Worm (Caenorhabditis elegans) whole organism, young adult: ENCODE measurements around the gene Y7A5A.13.

Source experiments
- B0019.2 ChIP-seq: fragments of 200-800 bp; sonication (Bioruptor generic); conservative IDR thresholded peaks from 2 replicates; pipeline ENCODE4 v1.3.6; 2022; ENCODE audit warnings: missing genetic modification reagents, missing genetic modification characterization, missing compliant biosample characterization
- B0035.1 ChIP-seq: sonication (generic microtip); optimal IDR thresholded peaks from 2 replicates; lab custom pipeline; 2016; ENCODE audit warnings: missing genetic modification characterization, mild to moderate bottlenecking, missing compliant biosample characterization, missing genotype, missing genetic modification reagents
- C17E4.6 ChIP-seq: fragments of 200-800 bp; sonication (Bioruptor generic); IDR thresholded peaks from 2 replicates; pipeline ENCODE4 v1.3.6; 2022; ENCODE audit warnings: missing genetic modification reagents, missing genetic modification characterization, missing compliant biosample characterization
- D2030.7 ChIP-seq: fragments of 200-800 bp; sonication (Bioruptor generic); IDR thresholded peaks from 2 replicates; pipeline ENCODE4 v1.3.6; 2022; ENCODE audit warnings: missing genetic modification reagents, missing genetic modification characterization, missing compliant biosample characterization
- F33H1.4 ChIP-seq: fragments of 200-800 bp; sonication (Bioruptor generic); IDR thresholded peaks from 2 replicates; pipeline ENCODE4 v1.3.6; 2022; ENCODE audit warnings: missing genetic modification reagents, missing genetic modification characterization, missing compliant biosample characterization
- F37B4.10 ChIP-seq: fragments of 200-800 bp; sonication (Bioruptor generic); IDR thresholded peaks from 2 replicates; pipeline ENCODE4 v1.3.6; 2022; ENCODE audit warnings: missing genetic modification characterization, missing compliant biosample characterization
- F49E8.2 ChIP-seq: sonication (generic microtip); optimal IDR thresholded peaks from 3 replicates; lab custom pipeline; 2017; ENCODE audit warnings: missing genetic modification characterization, mild to moderate bottlenecking, missing compliant biosample characterization, antibody characterized with exemption, moderate library complexity; ENCODE audit not compliant: insufficient read depth
- F52B5.7 ChIP-seq: sonication (generic microtip); optimal IDR thresholded peaks from 2 replicates; lab custom pipeline; 2016; ENCODE audit warnings: mild to moderate bottlenecking, missing genetic modification characterization, missing compliant biosample characterization
- F55B11.4 ChIP-seq: sonication (generic microtip); optimal IDR thresholded peaks from 2 replicates; lab custom pipeline; 2016; ENCODE audit warnings: missing compliant biosample characterization, missing genetic modification characterization, borderline replicate concordance; ENCODE audit not compliant: insufficient read depth
- F57A8.1 ChIP-seq: fragments of 200-800 bp; sonication (Bioruptor generic); optimal IDR thresholded peaks from 2 replicates; lab custom pipeline; 2018; ENCODE audit warnings: mild to moderate bottlenecking, missing genetic modification characterization, moderate library complexity, missing compliant biosample characterization
- F57C9.4 ChIP-seq: sonication (generic microtip); optimal IDR thresholded peaks from 2 replicates; lab custom pipeline; 2017; ENCODE audit warnings: mild to moderate bottlenecking, missing genetic modification characterization, missing compliant biosample characterization
- Y53F4B.3 ChIP-seq: fragments of 200-800 bp; sonication (Bioruptor generic); IDR thresholded peaks from 2 replicates; pipeline ENCODE4 v1.3.6; 2022; ENCODE audit warnings: missing genetic modification reagents, missing genetic modification characterization, missing compliant biosample characterization
- Y53G8AR.9 ChIP-seq: fragments of 200-800 bp; sonication (Bioruptor generic); conservative IDR thresholded peaks from 2 replicates; pipeline ENCODE4 v1.3.6; 2022; ENCODE audit warnings: missing genetic modification reagents, missing genetic modification characterization, missing compliant biosample characterization
- Y67H2A.10 ChIP-seq: fragments of 200-800 bp; sonication (Bioruptor generic); conservative IDR thresholded peaks from 2 replicates; pipeline ENCODE4 v1.3.6; 2022; ENCODE audit warnings: missing genetic modification reagents, missing genetic modification characterization, missing compliant biosample characterization
- Y79H2A.3 ChIP-seq: fragments of 200-800 bp; sonication (Bioruptor generic); conservative IDR thresholded peaks from 2 replicates; pipeline ENCODE4 v1.3.6; 2022; ENCODE audit warnings: missing genetic modification reagents, missing genetic modification characterization, missing compliant biosample characterization
- aptf-2 ChIP-seq: fragments of 200-800 bp; sonication (Bioruptor generic); conservative IDR thresholded peaks from 2 replicates; pipeline ENCODE4 v1.3.6; 2022; ENCODE audit warnings: missing genetic modification reagents, missing genetic modification characterization, missing compliant biosample characterization
- attf-3 ChIP-seq: fragments of 200-800 bp; sonication (Bioruptor generic); conservative IDR thresholded peaks from 2 replicates; pipeline ENCODE4 v1.3.6; 2022; ENCODE audit warnings: missing genetic modification reagents, missing genetic modification characterization, missing compliant biosample characterization
- bed-1 ChIP-seq: fragments of 200-800 bp; sonication (Bioruptor generic); IDR thresholded peaks from 2 replicates; pipeline ENCODE4 v1.3.6; 2022; ENCODE audit warnings: missing genetic modification reagents, missing genetic modification characterization, missing compliant biosample characterization
- ccch-3 ChIP-seq: fragments of 200-800 bp; sonication (Bioruptor generic); optimal IDR thresholded peaks from 2 replicates; lab custom pipeline; 2018; ENCODE audit warnings: mild to moderate bottlenecking, missing genetic modification characterization, missing compliant biosample characterization
- cebp-2 ChIP-seq: fragments of 200-800 bp; sonication (Bioruptor generic); IDR thresholded peaks from 2 replicates; pipeline ENCODE4 v1.3.6; 2022; ENCODE audit warnings: missing genetic modification characterization, missing compliant biosample characterization
- ceh-100 ChIP-seq: fragments of 200-800 bp; sonication (Bioruptor generic); IDR thresholded peaks from 2 replicates; pipeline ENCODE4 v1.3.6; 2022; ENCODE audit warnings: missing genetic modification reagents, missing genetic modification characterization, missing compliant biosample characterization
- ceh-40 ChIP-seq: fragments of 200-800 bp; sonication (Bioruptor generic); IDR thresholded peaks from 2 replicates; pipeline ENCODE4 v1.3.6; 2022; ENCODE audit warnings: missing genetic modification characterization, missing compliant biosample characterization
- ceh-91 ChIP-seq: fragments of 200-800 bp; sonication (Bioruptor generic); IDR thresholded peaks from 2 replicates; pipeline ENCODE4 v1.3.6; 2022; ENCODE audit warnings: missing genetic modification reagents, missing genetic modification characterization, missing compliant biosample characterization
- chd-7 ChIP-seq: sonication (generic microtip); optimal IDR thresholded peaks from 2 replicates; lab custom pipeline; 2016; ENCODE audit warnings: mild to moderate bottlenecking, missing genetic modification characterization, moderate library complexity, missing compliant biosample characterization
- dox-1 ChIP-seq: fragments of 200-800 bp; sonication (Bioruptor generic); IDR thresholded peaks from 2 replicates; pipeline ENCODE4 v1.3.6; 2022; ENCODE audit warnings: missing genetic modification reagents, missing genetic modification characterization, missing compliant biosample characterization
- dpl-1 ChIP-seq: fragments of 150-350 bp; optimal IDR thresholded peaks from 2 replicates; lab custom pipeline; 2014; ENCODE audit warnings: missing biosample characterization, missing genetic modification reagents, missing genetic modification characterization
- efl-1 ChIP-seq: fragments of 150-350 bp; optimal IDR thresholded peaks from 2 replicates; lab custom pipeline; 2014; ENCODE audit warnings: missing biosample characterization, missing genetic modification reagents, missing genetic modification characterization
- egl-18 ChIP-seq: fragments of 200-800 bp; sonication (Bioruptor generic); IDR thresholded peaks from 2 replicates; pipeline ENCODE4 v1.3.6; 2022; ENCODE audit warnings: missing genetic modification reagents, missing genetic modification characterization, missing compliant biosample characterization
- egl-44 ChIP-seq: fragments of 200-800 bp; sonication (Bioruptor generic); IDR thresholded peaks from 2 replicates; pipeline ENCODE4 v1.3.6; 2022; ENCODE audit warnings: missing genetic modification reagents, missing genetic modification characterization, missing compliant biosample characterization
- egrh-3 ChIP-seq: fragments of 200-800 bp; sonication (Bioruptor generic); IDR thresholded peaks from 2 replicates; pipeline ENCODE4 v1.3.6; 2022; ENCODE audit warnings: missing genetic modification reagents, missing genetic modification characterization, missing compliant biosample characterization
- ets-4 ChIP-seq: fragments of 200-800 bp; sonication (Bioruptor generic); optimal IDR thresholded peaks from 2 replicates; lab custom pipeline; 2018; ENCODE audit warnings: mild to moderate bottlenecking, missing genetic modification characterization, missing compliant biosample characterization
- gei-17 ChIP-seq: fragments of 200-800 bp; sonication (Bioruptor generic); optimal IDR thresholded peaks from 2 replicates; lab custom pipeline; 2018; ENCODE audit warnings: mild to moderate bottlenecking, missing genetic modification characterization, missing compliant biosample characterization
- hlh-12 ChIP-seq: sonication (generic microtip); optimal IDR thresholded peaks from 2 replicates; lab custom pipeline; 2016; ENCODE audit warnings: missing genetic modification characterization, missing compliant biosample characterization
- hsf-1 ChIP-seq: fragments of 200-800 bp; sonication (Bioruptor generic); IDR thresholded peaks from 2 replicates; pipeline ENCODE4 v1.3.6; 2022; ENCODE audit warnings: missing genetic modification reagents, missing genetic modification characterization, missing compliant biosample characterization
- lin-35 ChIP-seq, 3 experiments: fragments of 150-350 bp in 2 of 3; sonication (generic microtip) in 1 of 3; optimal IDR thresholded peaks; 2 replicates each; lab custom pipeline; 2014 to 2018; ENCODE audit warnings: missing biosample characterization in 3 of 3, missing genetic modification characterization in 3 of 3, missing genetic modification reagents in 3 of 3
- lin-54 ChIP-seq: fragments of 200-800 bp; sonication (Bioruptor generic); optimal IDR thresholded peaks from 2 replicates; lab custom pipeline; 2018; ENCODE audit warnings: mild to moderate bottlenecking, missing genetic modification characterization, missing compliant biosample characterization
- lir-1 ChIP-seq: fragments of 200-800 bp; sonication (Bioruptor generic); conservative IDR thresholded peaks from 2 replicates; pipeline ENCODE4 v1.3.6; 2022; ENCODE audit warnings: missing genetic modification reagents, missing genetic modification characterization, missing compliant biosample characterization
- madf-8 ChIP-seq: fragments of 200-800 bp; sonication (Bioruptor generic); conservative IDR thresholded peaks from 2 replicates; pipeline ENCODE4 v1.3.6; 2022; ENCODE audit warnings: missing genetic modification reagents, missing genetic modification characterization, missing compliant biosample characterization
- mcd-1 ChIP-seq: fragments of 200-800 bp; sonication (Bioruptor generic); IDR thresholded peaks from 2 replicates; pipeline ENCODE4 v1.3.6; 2022; ENCODE audit warnings: missing genetic modification reagents, missing genetic modification characterization, missing compliant biosample characterization
- mes-4 ChIP-seq: sonication (generic microtip); optimal IDR thresholded peaks from 2 replicates; lab custom pipeline; 2016; ENCODE audit warnings: missing genotype, missing genetic modification characterization, missing compliant biosample characterization
- mxl-1 ChIP-seq: sonication (generic microtip); optimal IDR thresholded peaks from 2 replicates; lab custom pipeline; 2016; ENCODE audit warnings: missing genetic modification characterization, missing compliant biosample characterization
- nfya-1 ChIP-seq: sonication (generic microtip); optimal IDR thresholded peaks from 2 replicates; lab custom pipeline; 2017; ENCODE audit warnings: antibody characterized with exemption, missing compliant biosample characterization, missing genetic modification characterization, borderline replicate concordance; ENCODE audit not compliant: insufficient read depth
- nhr-120 ChIP-seq: fragments of 200-800 bp; sonication (Bioruptor generic); IDR thresholded peaks from 2 replicates; pipeline ENCODE4 v1.3.6; 2022; ENCODE audit warnings: missing genetic modification characterization, missing compliant biosample characterization
- nhr-80 ChIP-seq: sonication (generic microtip); optimal IDR thresholded peaks from 2 replicates; lab custom pipeline; 2016; ENCODE audit warnings: missing genetic modification characterization, missing compliant biosample characterization
- nhr-90 ChIP-seq: sonication (generic microtip); optimal IDR thresholded peaks from 2 replicates; lab custom pipeline; 2016; ENCODE audit warnings: missing genotype, mild to moderate bottlenecking, missing genetic modification characterization, missing compliant biosample characterization
- repo-1 ChIP-seq: sonication (generic microtip); optimal IDR thresholded peaks from 2 replicates; lab custom pipeline; 2017; ENCODE audit warnings: mild to moderate bottlenecking, missing genetic modification characterization, missing compliant biosample characterization
- sea-2 ChIP-seq: fragments of 200-800 bp; sonication (Bioruptor generic); IDR thresholded peaks from 2 replicates; pipeline ENCODE4 v1.3.6; 2022; ENCODE audit warnings: missing genetic modification characterization, missing compliant biosample characterization
- snpc-3.4 ChIP-seq: sonication (generic microtip); optimal IDR thresholded peaks from 2 replicates; lab custom pipeline; 2017; ENCODE audit warnings: missing genetic modification characterization, mild to moderate bottlenecking, missing compliant biosample characterization, antibody characterized with exemption, moderate library complexity, missing genotype, missing genetic modification reagents
- sptf-2 ChIP-seq: fragments of 200-800 bp; sonication (Bioruptor generic); optimal IDR thresholded peaks from 2 replicates; lab custom pipeline; 2018; ENCODE audit warnings: mild to moderate bottlenecking, missing genetic modification characterization, missing compliant biosample characterization
- ztf-6 ChIP-seq: fragments of 200-800 bp; sonication (Bioruptor generic); IDR thresholded peaks from 2 replicates; pipeline ENCODE4 v1.3.6; 2022; ENCODE audit warnings: missing genetic modification reagents, missing genetic modification characterization, missing compliant biosample characterization

The Y7A5A.13 gene

ce11 chrX:15724994-15725393 lies 48.7 kb upstream of the Y7A5A.13 start (continued):
- TF ChIP-seq snpc-3.4 (tag; lab: Kevin White, UChicago) (no peak), lin-35 (GFP tag; optimal IDR thresholded peaks at IDR 0.05; lab: Kevin White, UChicago) (peak in 1 of 3 experiments; percentile 37), repo-1 (tag; lab: Kevin White, UChicago) (no peak), Y67H2A.10 (no peak), ztf-6 (GFP tag; lab: Robert Waterston, UW) (no peak), B0019.2 (GFP tag; lab: Robert Waterston, UW) (no peak), Y53G8AR.9 (GFP tag; lab: Robert Waterston, UW) (no peak), egl-18 (GFP tag; lab: Robert Waterston, UW) (no peak), ceh-91 (GFP tag; lab: Robert Waterston, UW) (no peak), chd-7 (tag; lab: Kevin White, UChicago) (no peak), nhr-120 (GFP tag; lab: Robert Waterston, UW) (no peak), lir-1 (GFP tag; lab: Robert Waterston, UW) (no peak), dox-1 (GFP tag; lab: Robert Waterston, UW) (peak; percentile 46; the same call in 1 of the 2 replicates), hsf-1 (GFP tag; lab: Robert Waterston, UW) (no peak), ceh-40 (GFP tag; lab: Robert Waterston, UW) (no peak), F55B11.4 (tag; lab: Kevin White, UChicago) (no peak), ccch-3 (no peak), nhr-90 (no peak), cebp-2 (GFP tag; lab: Robert Waterston, UW) (no peak), nfya-1 (tag; lab: Kevin White, UChicago) (no peak), sea-2 (GFP tag; lab: Robert Waterston, UW) (no peak), F49E8.2 (no peak), F57C9.4 (tag; lab: Kevin White, UChicago) (no peak), D2030.7 (no peak), F57A8.1 (no peak), Y79H2A.3 (GFP tag; lab: Robert Waterston, UW) (no peak), gei-17 (GFP tag; lab: Kevin White, UChicago) (peak; percentile 23), B0035.1 (tag; lab: Kevin White, UChicago) (no peak), ceh-100 (GFP tag; lab: Robert Waterston, UW) (no peak), attf-3 (GFP tag; lab: Robert Waterston, UW) (no peak), ets-4 (GFP tag; lab: Kevin White, UChicago) (no peak), dpl-1 (peak; percentile 37), F52B5.7 (tag; lab: Kevin White, UChicago) (no peak), F37B4.10 (GFP tag; lab: Robert Waterston, UW) (no peak), F33H1.4 (GFP tag; lab: Robert Waterston, UW) (no peak), aptf-2 (no peak), C17E4.6 (no peak), nhr-80 (peak; percentile 4), egl-44 (GFP tag; lab: Robert Waterston, UW) (no peak), efl-1 (GFP tag; lab: Kevin White, UChicago) (peak; percentile 76), madf-8 (GFP tag; lab: Robert Waterston, UW) (peak; percentile 44), mxl-1 (tag; lab: Kevin White, UChicago) (no peak), Y53F4B.3 (GFP tag; lab: Robert Waterston, UW) (no peak), hlh-12 (tag; lab: Kevin White, UChicago) (no peak), mcd-1 (peak; percentile 48), lin-54 (peak; percentile 35), bed-1 (GFP tag; lab: Robert Waterston, UW) (no peak), mes-4 (tag; lab: Kevin White, UChicago) (no peak), egrh-3 (no peak), sptf-2 (no peak)
